Fruit fly (Drosophila melanogaster) whole organism, prepupa: Measurements from ENCODE around the gene aub.

Experiments
- Blimp-1 ChIP-seq: fragments of 200-800 bp; sonication (Bioruptor generic); optimal IDR thresholded peaks from 3 replicates; lab custom pipeline; 2017; ENCODE audit warnings: missing biosample characterization, missing genetic modification characterization, mild to moderate bottlenecking, moderate library complexity, missing genetic modification reagents
- CG10631 ChIP-seq: fragments of 200-800 bp; sonication (Bioruptor generic); optimal IDR thresholded peaks from 2 replicates; lab custom pipeline; 2016; ENCODE audit warnings: missing biosample characterization, missing genetic modification characterization
- CG11762 ChIP-seq: fragments of 200-800 bp; sonication (Bioruptor generic); optimal IDR thresholded peaks from 3 replicates; lab custom pipeline; 2016; ENCODE audit warnings: missing biosample characterization, missing genetic modification characterization; ENCODE audit not compliant: insufficient read depth
- CG11902 ChIP-seq: fragments of 200-800 bp; sonication (Bioruptor generic); optimal IDR thresholded peaks from 3 replicates; lab custom pipeline; 2016; ENCODE audit warnings: missing biosample characterization, missing genetic modification characterization
- CG3032 ChIP-seq: fragments of 200-800 bp; optimal IDR thresholded peaks from 2 replicates; lab custom pipeline; 2019; ENCODE audit warnings: missing biosample characterization, mild to moderate bottlenecking, missing genetic modification characterization, moderate library complexity
- CG31627 ChIP-seq: fragments of 200-800 bp; sonication (Bioruptor generic); optimal IDR thresholded peaks from 3 replicates; lab custom pipeline; 2016; ENCODE audit warnings: missing biosample characterization, missing genetic modification characterization
- CG32006 ChIP-seq: fragments of 200-800 bp; sonication (Bioruptor generic); optimal IDR thresholded peaks from 3 replicates; lab custom pipeline; 2017; ENCODE audit warnings: missing biosample characterization, mild to moderate bottlenecking, missing genetic modification characterization
- CG34406 ChIP-seq: fragments of 200-800 bp; sonication (Bioruptor generic); optimal IDR thresholded peaks from 3 replicates; lab custom pipeline; 2016; ENCODE audit warnings: missing biosample characterization, missing genetic modification characterization
- CG3919 ChIP-seq: fragments of 200-800 bp; sonication (Bioruptor generic); optimal IDR thresholded peaks from 3 replicates; lab custom pipeline; 2016; ENCODE audit warnings: missing biosample characterization, missing genetic modification characterization
- CG4318 ChIP-seq: fragments of 200-800 bp; sonication (Bioruptor generic); optimal IDR thresholded peaks from 3 replicates; lab custom pipeline; 2017; ENCODE audit warnings: missing biosample characterization, mild to moderate bottlenecking, missing genetic modification characterization
- CG6163 ChIP-seq: fragments of 200-800 bp; sonication (Bioruptor generic); IDR thresholded peaks from 3 replicates; pipeline ENCODE4 v1.3.6; 2022; ENCODE audit warnings: missing biosample characterization, missing genetic modification characterization
- CG6276 ChIP-seq: fragments of 200-800 bp; sonication (Bioruptor generic); optimal IDR thresholded peaks from 2 replicates; lab custom pipeline; 2017; ENCODE audit warnings: missing biosample characterization, mild to moderate bottlenecking, missing genetic modification characterization
- CG6792 ChIP-seq: fragments of 200-800 bp; sonication (Bioruptor generic); optimal IDR thresholded peaks from 3 replicates; lab custom pipeline; 2016; ENCODE audit warnings: missing biosample characterization, missing genetic modification characterization
- CG6808 ChIP-seq: fragments of 200-800 bp; sonication (Bioruptor generic); optimal IDR thresholded peaks from 3 replicates; lab custom pipeline; 2017; ENCODE audit warnings: missing biosample characterization, missing genetic modification characterization, mild to moderate bottlenecking, moderate library complexity, missing genetic modification reagents
- CG7368 ChIP-seq: fragments of 200-800 bp; sonication (Bioruptor generic); optimal IDR thresholded peaks from 3 replicates; lab custom pipeline; 2016; ENCODE audit warnings: missing biosample characterization, missing genetic modification characterization
- CG8119 ChIP-seq: fragments of 200-800 bp; sonication (Bioruptor generic); IDR thresholded peaks from 3 replicates; pipeline ENCODE4 v1.3.6; 2022; ENCODE audit warnings: missing biosample characterization, missing genetic modification characterization
- CG8319 ChIP-seq: fragments of 200-800 bp; sonication (Bioruptor generic); optimal IDR thresholded peaks from 3 replicates; lab custom pipeline; 2016; ENCODE audit warnings: missing biosample characterization, missing genetic modification characterization
- CG8632 ChIP-seq: fragments of 200-800 bp; sonication (Bioruptor generic); optimal IDR thresholded peaks from 3 replicates; lab custom pipeline; 2016; ENCODE audit warnings: missing biosample characterization, missing genetic modification characterization
- CG9139 ChIP-seq: fragments of 200-800 bp; sonication (Bioruptor generic); optimal IDR thresholded peaks from 3 replicates; lab custom pipeline; 2017; ENCODE audit warnings: missing biosample characterization, mild to moderate bottlenecking, missing genetic modification characterization
- Ets96B ChIP-seq: fragments of 200-800 bp; optimal IDR thresholded peaks from 2 replicates; lab custom pipeline; 2019; ENCODE audit warnings: missing biosample characterization, mild to moderate bottlenecking, missing genetic modification characterization, moderate library complexity
- Gug ChIP-seq: fragments of 200-800 bp; sonication (Bioruptor generic); IDR thresholded peaks from 2 replicates; pipeline ENCODE4 v1.3.6; 2022; ENCODE audit warnings: missing biosample characterization, missing genetic modification characterization
- Hr38 ChIP-seq: sonication (Bioruptor generic); optimal IDR thresholded peaks from 2 replicates; lab custom pipeline; 2016; ENCODE audit warnings: missing biosample characterization, missing genetic modification characterization
- Hr39 ChIP-seq: fragments of 200-800 bp; sonication (Bioruptor generic); optimal IDR thresholded peaks from 2 replicates; lab custom pipeline; 2016; ENCODE audit warnings: missing biosample characterization, missing genetic modification characterization
- Hr4 ChIP-seq: fragments of 200-800 bp; sonication (Bioruptor generic); optimal IDR thresholded peaks from 3 replicates; lab custom pipeline; 2016; ENCODE audit warnings: missing biosample characterization, missing genetic modification characterization
- Lpt ChIP-seq: fragments of 200-800 bp; sonication (Bioruptor generic); optimal IDR thresholded peaks from 3 replicates; lab custom pipeline; 2016; ENCODE audit warnings: missing biosample characterization, missing genetic modification characterization
- Met ChIP-seq: fragments of 200-800 bp; sonication (Bioruptor generic); optimal IDR thresholded peaks from 3 replicates; lab custom pipeline; 2016; ENCODE audit warnings: missing biosample characterization, missing genetic modification characterization
- OdsH ChIP-seq: fragments of 200-800 bp; sonication (Bioruptor generic); optimal IDR thresholded peaks from 3 replicates; lab custom pipeline; 2016; ENCODE audit warnings: missing biosample characterization, missing genetic modification characterization
- Smox ChIP-seq: fragments of 200-800 bp; sonication (Bioruptor generic); optimal IDR thresholded peaks from 3 replicates; lab custom pipeline; 2016; ENCODE audit warnings: missing biosample characterization, missing genetic modification characterization
- Sox14 ChIP-seq: fragments of 200-800 bp; sonication (Bioruptor generic); optimal IDR thresholded peaks from 3 replicates; lab custom pipeline; 2016; ENCODE audit warnings: missing biosample characterization, missing genetic modification characterization
- achi ChIP-seq: fragments of 200-800 bp; sonication (Bioruptor generic); optimal IDR thresholded peaks from 3 replicates; lab custom pipeline; 2016; ENCODE audit warnings: missing biosample characterization, missing genetic modification characterization
- acj6 ChIP-seq: fragments of 200-800 bp; sonication (Bioruptor generic); optimal IDR thresholded peaks from 3 replicates; lab custom pipeline; 2016; ENCODE audit warnings: missing biosample characterization, missing genetic modification characterization
- dac ChIP-seq: fragments of 200-800 bp; sonication (Bioruptor generic); optimal IDR thresholded peaks from 2 replicates; lab custom pipeline; 2017; ENCODE audit warnings: missing biosample characterization, mild to moderate bottlenecking, missing genetic modification characterization
- eg ChIP-seq: fragments of 200-800 bp; sonication (Bioruptor generic); IDR thresholded peaks from 3 replicates; pipeline ENCODE4 v1.3.6; 2022; ENCODE audit warnings: missing biosample characterization, missing genetic modification characterization
- esn ChIP-seq: fragments of 200-800 bp; sonication (Bioruptor generic); optimal IDR thresholded peaks from 2 replicates; lab custom pipeline; 2016; ENCODE audit warnings: missing biosample characterization, mild to moderate bottlenecking, missing genetic modification characterization, moderate library complexity
- fd59A ChIP-seq: fragments of 200-800 bp; sonication (Bioruptor generic); optimal IDR thresholded peaks from 2 replicates; lab custom pipeline; 2017; ENCODE audit warnings: missing biosample characterization, mild to moderate bottlenecking, missing genetic modification characterization, missing genetic modification reagents
- fkh ChIP-seq: fragments of 200-800 bp; sonication (Bioruptor generic); optimal IDR thresholded peaks from 3 replicates; lab custom pipeline; 2017; ENCODE audit warnings: missing biosample characterization, mild to moderate bottlenecking, missing genetic modification characterization, moderate library complexity
- lz ChIP-seq: fragments of 200-800 bp; sonication (Bioruptor generic); optimal IDR thresholded peaks from 3 replicates; lab custom pipeline; 2016; ENCODE audit warnings: missing biosample characterization, missing genetic modification characterization
- net ChIP-seq: fragments of 200-800 bp; sonication (Bioruptor generic); optimal IDR thresholded peaks from 3 replicates; lab custom pipeline; 2016; ENCODE audit warnings: missing biosample characterization, missing genetic modification characterization
- pdm3 ChIP-seq: fragments of 200-800 bp; sonication (Bioruptor generic); optimal IDR thresholded peaks from 3 replicates; lab custom pipeline; 2016; ENCODE audit warnings: missing biosample characterization, missing genetic modification characterization
- salr ChIP-seq, 2 experiments: fragments of 200-800 bp; sonication (Bioruptor generic); optimal IDR thresholded peaks; 3 replicates each; lab custom pipeline; 2016 to 2018; ENCODE audit warnings: missing biosample characterization in 2 of 2, missing genetic modification characterization in 2 of 2, mild to moderate bottlenecking in 1 of 2
- spab ChIP-seq: fragments of 200-800 bp; sonication (Bioruptor generic); optimal IDR thresholded peaks from 2 replicates; lab custom pipeline; 2017; ENCODE audit warnings: missing biosample characterization, mild to moderate bottlenecking, missing genetic modification characterization, missing genetic modification reagents
- ss ChIP-seq, 2 experiments: fragments of 200-800 bp; sonication (Bioruptor generic); optimal IDR thresholded peaks; 2 replicates in 1 of 2; 3 replicates in 1 of 2; lab custom pipeline; 2017 to 2018; ENCODE audit warnings: mild to moderate bottlenecking in 2 of 2, missing biosample characterization in 2 of 2, missing genetic modification characterization in 2 of 2, moderate library complexity in 1 of 2
- svp ChIP-seq: fragments of 200-800 bp; sonication (Bioruptor generic); peaks from one replicate; lab custom pipeline; 2016; ENCODE audit warnings: missing biosample characterization, missing genetic modification characterization
- topi ChIP-seq: fragments of 200-800 bp; sonication (Bioruptor generic); optimal IDR thresholded peaks from 3 replicates; lab custom pipeline; 2016; ENCODE audit warnings: missing biosample characterization, missing genetic modification characterization
- vri ChIP-seq: fragments of 200-800 bp; sonication (Bioruptor generic); optimal IDR thresholded peaks from 3 replicates; lab custom pipeline; 2016; ENCODE audit warnings: missing biosample characterization, mild to moderate bottlenecking, missing genetic modification characterization

aub gene

dm6 chr2L:11001376-11002122 is at the start of gene aub, which contains the start of gene lectin-33A:
aub (minus strand) TSS chr2L:11001476.
lectin-33A (plus strand) TSS chr2L:11002072.
- TF ChIP-seq CG3919 (GFP tag; lab: Kevin White, UChicago) (no peak), dac (GFP tag; lab: Kevin White, UChicago) (no peak), CG31627 (GFP tag; lab: Kevin White, UChicago) (no peak), Smox (GFP tag; lab: Kevin White, UChicago) (no peak)

dm6 chr2L:11049723-11050122 is 48.4 kb upstream of the aub start:
- TF ChIP-seq lz (GFP tag; lab: Kevin White, UChicago) (no peak), net (GFP tag; lab: Kevin White, UChicago) (no peak), eg (GFP tag; lab: Robert Waterston, UW) (no peak), Met (no peak), CG6808 (GFP tag; lab: Kevin White, UChicago) (no peak), achi (no peak), Smox (GFP tag; lab: Kevin White, UChicago) (no peak), OdsH (GFP tag; lab: Kevin White, UChicago) (no peak), ss (GFP tag; optimal IDR thresholded peaks at IDR 0.05; lab: Kevin White, UChicago) (no peak), pdm3 (GFP tag; lab: Kevin White, UChicago) (no peak), CG11902 (GFP tag; lab: Kevin White, UChicago) (no peak), esn (GFP tag; lab: Kevin White, UChicago) (no peak), CG7368 (no peak), fkh (GFP tag; lab: Kevin White, UChicago) (no peak), CG4318 (GFP tag; lab: Kevin White, UChicago) (no peak), CG8119 (no peak), CG6792 (no peak)

- TF ChIP-seq ss (GFP tag; optimal IDR thresholded peaks at IDR 0.05; lab: Kevin White, UChicago) (peak; percentile 13 to 27), achi (peak; percentile 13), net (GFP tag; lab: Kevin White, UChicago) (no peak), dac (GFP tag; lab: Kevin White, UChicago) (no peak), CG9139 (GFP tag; lab: Kevin White, UChicago) (no peak), CG6276 (GFP tag; lab: Kevin White, UChicago) (no peak), Gug (no peak), spab (GFP tag; lab: Kevin White, UChicago) (peak; percentile 33), Sox14 (GFP tag; lab: Kevin White, UChicago) (no peak), Lpt (GFP tag; lab: Kevin White, UChicago) (no peak), eg (GFP tag; lab: Robert Waterston, UW) (no peak), OdsH (GFP tag; lab: Kevin White, UChicago) (no peak), esn (GFP tag; lab: Kevin White, UChicago) (no peak), Blimp-1 (GFP tag; lab: Kevin White, UChicago) (no peak), Hr4 (GFP tag; lab: Kevin White, UChicago) (peak; percentile 0), CG6163 (GFP tag; lab: Robert Waterston, UW) (0 out of 3 replicates have a peak, but pooled peaks have one; percentile 30), fd59A (GFP tag; lab: Kevin White, UChicago) (no peak), Hr39 (GFP tag; lab: Kevin White, UChicago) (no peak), topi (GFP tag; lab: Kevin White, UChicago) (no peak), vri (GFP tag; lab: Kevin White, UChicago) (no peak), svp (GFP tag; lab: Kevin White, UChicago) (no peak), lz (GFP tag; lab: Kevin White, UChicago) (no peak), Met (no peak), salr (GFP tag; optimal IDR thresholded peaks at IDR 0.05; lab: Kevin White, UChicago) (no peak), CG3032 (tag; lab: Kevin White, UChicago) (peak; percentile 59), Smox (GFP tag; lab: Kevin White, UChicago) (no peak), CG11902 (GFP tag; lab: Kevin White, UChicago) (no peak), CG10631 (GFP tag; lab: Kevin White, UChicago) (peak; percentile 34), CG7368 (no peak), acj6 (no peak), CG6808 (GFP tag; lab: Kevin White, UChicago) (peak; percentile 37), CG32006 (no peak), CG11762 (no peak), CG8319 (GFP tag; lab: Kevin White, UChicago) (no peak), fkh (GFP tag; lab: Kevin White, UChicago) (no peak), Ets96B (peak; percentile 58), Hr38 (GFP tag; lab: Kevin White, UChicago) (no peak), CG34406 (no peak), CG8632 (no peak)
These were observed 47.0 kb upstream of the aub start for dm6 chr2L:11048307-11048706.
